Worm (Caenorhabditis elegans) whole organism, early embryonic: ENCODE data around the gene rab-1.
A peak's percentile ranks its signal among the peaks of the same experiment; 100 is the strongest.

Experiments
- ceh-36 ChIP-seq: sonication (generic microtip); optimal IDR thresholded peaks from 2 replicates; lab custom pipeline; 2016; ENCODE audit warnings: missing genetic modification characterization, inconsistent platforms, missing compliant biosample characterization
- hmg-4 ChIP-seq: fragments of 200-800 bp; sonication (Bioruptor generic); optimal IDR thresholded peaks from 2 replicates; lab custom pipeline; 2018; ENCODE audit warnings: mild to moderate bottlenecking, missing genetic modification characterization, missing compliant biosample characterization

DNA sequence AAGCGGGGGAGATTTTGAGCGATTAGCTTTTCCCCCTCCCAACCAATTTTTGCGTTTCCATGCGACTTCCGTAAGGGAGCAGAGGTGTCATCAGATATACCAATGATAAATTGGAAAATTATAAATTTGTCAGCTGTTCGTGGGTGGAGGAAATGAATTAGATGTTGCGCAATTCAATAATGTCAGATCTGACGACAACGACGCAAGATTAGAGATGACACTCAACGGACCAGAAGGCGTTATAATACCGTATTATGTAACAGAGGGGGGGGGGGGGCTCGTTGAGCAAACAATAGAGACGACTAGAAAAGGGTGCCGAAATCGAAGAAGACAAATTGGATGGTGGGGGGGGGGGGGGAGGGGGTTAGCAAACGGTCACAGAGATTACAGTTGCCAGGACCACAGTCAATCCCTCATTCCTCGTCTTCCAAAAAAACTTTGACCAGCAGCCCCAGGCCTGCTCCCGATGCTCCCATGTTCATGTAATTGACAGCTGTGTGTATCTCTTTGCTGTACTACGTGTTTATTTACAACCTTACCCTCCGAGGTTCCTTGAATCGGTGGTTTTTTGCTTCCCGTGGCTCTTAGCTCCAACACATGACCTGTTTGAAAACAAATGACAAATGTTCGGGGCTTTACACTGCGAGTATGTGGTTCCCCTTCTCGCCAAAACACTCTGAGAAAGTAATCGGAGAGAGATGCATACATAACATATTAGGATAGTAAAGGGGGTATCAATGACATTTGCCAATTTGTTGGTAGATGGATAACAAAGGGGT lies 34.7 kb downstream of the rab-1 start:
- peak; percentile 52 for TF ChIP-seq ceh-36
- TF ChIP-seq hmg-4 (GFP tag; lab: Kevin White, UChicago) = no peak
